Fruit fly (Drosophila melanogaster): ENCODE data around the gene CG4596.

Gene CG4596

DNA sequence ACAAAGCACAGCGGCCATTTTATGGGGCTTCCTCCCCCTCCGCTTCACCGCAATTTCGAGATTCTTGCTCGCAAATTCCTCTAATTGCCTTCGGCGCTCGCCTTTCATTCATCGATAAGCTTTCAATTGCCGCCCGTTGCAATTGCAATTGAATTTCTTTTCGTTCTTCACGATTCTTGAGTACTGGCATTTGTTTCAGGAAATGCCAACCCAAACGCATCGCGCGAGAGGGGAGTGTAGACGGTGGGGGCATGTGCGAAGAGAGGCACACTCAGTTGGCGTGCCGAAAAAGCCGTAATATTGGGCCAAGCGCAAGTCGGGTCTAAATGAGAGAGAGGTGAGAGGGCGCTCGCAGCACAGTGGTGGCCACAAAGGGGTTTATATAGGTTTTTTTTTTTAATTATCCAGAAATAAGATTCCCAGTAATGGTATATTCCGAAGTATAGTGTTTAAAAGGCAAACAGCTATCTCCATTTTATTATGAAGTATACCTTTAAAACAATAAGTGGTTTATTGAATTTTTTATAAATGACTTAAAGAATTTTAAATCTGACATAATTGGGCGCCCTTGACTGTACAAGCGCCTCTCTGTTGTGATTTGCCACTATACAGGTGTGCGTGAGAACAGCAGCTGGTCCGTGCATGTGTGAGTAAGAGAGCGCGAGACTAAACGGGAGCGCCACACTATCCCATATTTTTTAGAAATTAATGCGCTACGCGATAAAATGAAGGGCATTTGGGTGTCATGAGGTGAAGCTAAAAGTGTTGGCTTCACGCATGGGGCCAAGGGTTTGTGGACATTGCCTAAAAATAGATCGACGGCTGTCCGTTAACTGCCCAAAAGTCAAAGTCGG is 13.9 kb downstream of the CG4596 start (continued):
- TF ChIP-seq dsx (GFP tag; optimal IDR thresholded peaks at IDR 0.05; ENCODE audit: poor library complexity, severe bottlenecking) (peak; percentile 62), CG10669 (GFP tag; optimal IDR thresholded peaks at IDR 0.05) (peak; percentile 72), Lpt (GFP tag; optimal IDR thresholded peaks at IDR 0.05) (peak; percentile 87), CG16779 (tag; optimal IDR thresholded peaks at IDR 0.05) (peak; percentile 91), fkh (GFP tag; optimal IDR thresholded peaks at IDR 0.05) (peak; percentile 71), Gug (GFP tag; IDR thresholded peaks at IDR 0.05) (peak; percentile 86), acj6 (GFP tag; optimal IDR thresholded peaks at IDR 0.05) (peak; percentile 89), esn (GFP tag; optimal IDR thresholded peaks at IDR 0.05) (peak; percentile 94), Blimp-1 (GFP tag; optimal IDR thresholded peaks at IDR 0.05) (peak; percentile 57), Hr4 (GFP tag; optimal IDR thresholded peaks at IDR 0.05) (peak; percentile 94), eg (GFP tag; IDR thresholded peaks at IDR 0.05) (peak; percentile 86), Eip93F (GFP tag; optimal IDR thresholded peaks at IDR 0.05) (peak; percentile 67), achi (GFP tag; optimal IDR thresholded peaks at IDR 0.05) (peak; percentile 90), CG34406 (GFP tag; optimal IDR thresholded peaks at IDR 0.05) (peak; percentile 92), CG10631 (GFP tag; optimal IDR thresholded peaks at IDR 0.05) (peak; percentile 87), CG4318 (GFP tag; optimal IDR thresholded peaks at IDR 0.05) (peak; percentile 81), svp (GFP tag) (peak; percentile 98), Hr39 (GFP tag; optimal IDR thresholded peaks at IDR 0.05) (peak; percentile 91)

DNA sequence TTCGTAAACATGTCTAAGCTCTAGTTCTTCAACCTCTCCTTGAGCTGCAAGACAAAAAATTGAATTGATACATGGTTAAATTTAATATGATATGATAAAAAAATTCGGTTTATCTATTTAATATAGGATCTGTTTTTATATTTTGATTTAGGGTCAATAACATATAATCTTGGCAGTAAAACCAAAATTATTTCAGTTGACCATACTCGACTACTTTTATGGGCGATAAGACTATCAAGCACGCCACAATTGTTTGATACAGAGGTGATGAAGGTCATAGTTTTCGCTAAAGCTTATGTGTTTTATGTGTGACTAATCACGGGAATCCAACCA is 15.4 kb downstream of the CG4596 start:
- TF ChIP-seq Sox14 (GFP tag; optimal IDR thresholded peaks at IDR 0.05): no peak
- TF ChIP-seq fkh (GFP tag; optimal IDR thresholded peaks at IDR 0.05): no peak
- TF ChIP-seq Sox102F (GFP tag; optimal IDR thresholded peaks at IDR 0.05): no peak
- peak; percentile 52 for TF ChIP-seq svp (GFP tag)
- no peak for TF ChIP-seq CG6854 (GFP tag; optimal IDR thresholded peaks at IDR 0.05)
- no peak for TF ChIP-seq Ets21C (GFP tag; optimal IDR thresholded peaks at IDR 0.05)

DNA sequence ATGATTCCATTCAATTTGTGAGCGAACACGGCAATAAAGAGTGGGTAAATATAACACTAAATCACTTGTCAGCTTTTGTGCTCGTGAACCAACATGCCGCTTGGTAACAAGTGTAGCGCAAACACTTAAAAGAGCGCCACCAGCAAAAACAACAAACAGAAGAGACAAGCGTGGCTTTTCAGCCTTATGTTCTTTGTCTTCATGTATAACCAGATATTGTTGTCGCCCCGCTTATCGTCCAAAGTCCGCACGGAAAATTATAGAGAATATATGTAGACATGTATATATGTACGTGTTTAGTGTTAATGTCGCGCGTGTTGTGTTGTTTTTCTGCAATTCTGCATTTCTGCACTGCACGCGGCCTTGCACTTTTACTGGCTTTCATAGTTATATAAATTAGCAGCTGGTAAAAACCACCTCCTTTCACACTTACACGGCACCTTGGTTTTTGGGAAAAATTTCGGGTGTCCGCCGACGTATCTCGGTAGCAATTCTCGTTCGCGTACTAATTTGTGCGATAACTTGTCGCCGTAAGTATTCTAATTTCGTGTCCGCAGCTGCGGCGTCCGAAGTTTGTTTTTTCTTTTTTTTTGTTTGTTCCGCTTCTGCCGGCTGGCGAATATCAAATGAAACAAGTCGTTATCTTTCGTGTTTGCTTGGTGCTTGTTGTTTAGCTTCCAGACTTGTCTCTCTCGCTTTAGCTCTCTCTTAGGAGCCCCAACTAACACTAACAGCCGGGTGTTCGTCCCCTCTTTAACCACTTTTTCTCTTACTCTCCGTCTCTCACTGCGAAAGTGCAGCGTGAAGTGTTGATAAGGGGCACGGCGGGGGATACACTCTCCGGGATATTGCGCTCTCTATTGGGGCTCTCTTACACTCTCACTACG is 16.0 kb downstream of the CG4596 start:
- TF ChIP-seq salr (GFP tag; optimal IDR thresholded peaks at IDR 0.05) (peak; percentile 24 to 50), fd85E (GFP tag; optimal IDR thresholded peaks at IDR 0.05) (peak; percentile 60), Gug (GFP tag; IDR thresholded peaks at IDR 0.05) (0 out of 2 replicates have a peak, but pooled peaks have one; percentile 19), esn (GFP tag; optimal IDR thresholded peaks at IDR 0.05) (no peak), CG8319 (GFP tag; optimal IDR thresholded peaks at IDR 0.05) (no peak), dsx (GFP tag; optimal IDR thresholded peaks at IDR 0.05; ENCODE audit: poor library complexity, severe bottlenecking) (peak; percentile 39), Eip75B (GFP tag; optimal IDR thresholded peaks at IDR 0.05) (peak; percentile 50), CG3032 (tag; optimal IDR thresholded peaks at IDR 0.05) (peak; percentile 62), Sox102F (GFP tag; optimal IDR thresholded peaks at IDR 0.05) (peak; percentile 14), vri (GFP tag; optimal IDR thresholded peaks at IDR 0.05) (no peak), Blimp-1 (GFP tag; optimal IDR thresholded peaks at IDR 0.05) (no peak), net (GFP tag; optimal IDR thresholded peaks at IDR 0.05) (peak; percentile 52), CG7368 (GFP tag; optimal IDR thresholded peaks at IDR 0.05) (peak; percentile 31), CG3919 (GFP tag; optimal IDR thresholded peaks at IDR 0.05) (peak; percentile 38), CG9139 (GFP tag; optimal IDR thresholded peaks at IDR 0.05) (peak; percentile 96), CG31627 (GFP tag; optimal IDR thresholded peaks at IDR 0.05) (peak; percentile 3), CG10631 (GFP tag; optimal IDR thresholded peaks at IDR 0.05) (peak; percentile 35), CG8119 (GFP tag; IDR thresholded peaks at IDR 0.05) (peak; percentile 63; the same call in 2 of the 3 replicates), fd59A (GFP tag; optimal IDR thresholded peaks at IDR 0.05) (no peak), CG4318 (GFP tag; optimal IDR thresholded peaks at IDR 0.05) (no peak), CG16779 (tag; optimal IDR thresholded peaks at IDR 0.05) (peak; percentile 73), Sox15 (GFP tag; optimal IDR thresholded peaks at IDR 0.05) (no peak), CG11762 (GFP tag; optimal IDR thresholded peaks at IDR 0.05; ENCODE audit: insufficient read depth) (peak; percentile 62), cyc (GFP tag; optimal IDR thresholded peaks at IDR 0.05) (peak; percentile 38), Hr4 (GFP tag; optimal IDR thresholded peaks at IDR 0.05) (peak; percentile 34), OdsH (GFP tag; optimal IDR thresholded peaks at IDR 0.05) (peak; percentile 25), CG8632 (GFP tag; optimal IDR thresholded peaks at IDR 0.05) (no peak), CG6276 (GFP tag; optimal IDR thresholded peaks at IDR 0.05) (peak; percentile 77), achi (GFP tag; optimal IDR thresholded peaks at IDR 0.05) (peak; percentile 16), spab (GFP tag; optimal IDR thresholded peaks at IDR 0.05) (peak; percentile 81), Ets96B (tag; optimal IDR thresholded peaks at IDR 0.05) (peak; percentile 25)
